Worm (Caenorhabditis elegans) whole organism, L4 larva: ENCODE measurements around the gene rps-22.
A peak's percentile ranks its signal among the peaks of the same experiment; 100 is the strongest.

Experiments
- D1046.2 ChIP-seq: fragments of 200-800 bp; sonication (Bioruptor generic); IDR thresholded peaks from 2 replicates; pipeline ENCODE4 v1.3.6; 2022; ENCODE audit warnings: missing genetic modification characterization, missing compliant biosample characterization
- F49E8.2 ChIP-seq: sonication (generic microtip); optimal IDR thresholded peaks from 2 replicates; lab custom pipeline; 2016; ENCODE audit warnings: missing compliant biosample characterization, mild to moderate bottlenecking, missing genetic modification characterization, borderline replicate concordance
- R02D3.7 ChIP-seq: fragments of 150-350 bp; sonication (generic microtip); optimal IDR thresholded peaks from 3 replicates; lab custom pipeline; 2014; ENCODE audit warnings: missing biosample characterization, missing genetic modification characterization
- Y105C5A.15 ChIP-seq: fragments of 200-800 bp; sonication (Bioruptor generic); IDR thresholded peaks from 2 replicates; pipeline ENCODE4 v1.3.6; 2022; ENCODE audit warnings: missing genetic modification characterization, missing compliant biosample characterization
- Y5F2A.4 ChIP-seq: fragments of 200-800 bp; sonication (Bioruptor generic); optimal IDR thresholded peaks from 2 replicates; lab custom pipeline; 2018; ENCODE audit warnings: mild to moderate bottlenecking, missing genetic modification characterization, missing compliant biosample characterization
- ZK546.5 ChIP-seq, 2 experiments: sonication (generic microtip); optimal IDR thresholded peaks; 2 replicates each; lab custom pipeline; 2017; ENCODE audit warnings: missing biosample characterization in 2 of 2, missing genetic modification characterization in 2 of 2
- aha-1 ChIP-seq: fragments of 150-350 bp; peaks from one replicate; lab custom pipeline; 2014; ENCODE audit warnings: missing biosample characterization, missing genetic modification characterization
- aly-2 ChIP-seq: sonication (generic microtip); optimal IDR thresholded peaks from 2 replicates; lab custom pipeline; 2018; ENCODE audit warnings: missing biosample characterization, missing genetic modification characterization
- ces-1 ChIP-seq: fragments of 150-350 bp; sonication (generic microtip); optimal IDR thresholded peaks from 4 replicates; lab custom pipeline; 2014; ENCODE audit warnings: missing biosample characterization, missing genetic modification reagents, missing genetic modification characterization
- ctbp-1 ChIP-seq: fragments of 200-800 bp; sonication (Bioruptor generic); IDR thresholded peaks from 2 replicates; pipeline ENCODE4 v1.3.6; 2022; ENCODE audit warnings: missing genetic modification reagents, missing genetic modification characterization, missing compliant biosample characterization
- daf-12 ChIP-seq: fragments of 150-350 bp; optimal IDR thresholded peaks from 2 replicates; lab custom pipeline; 2014; ENCODE audit warnings: missing biosample characterization, missing genetic modification reagents, missing genetic modification characterization
- daf-16 ChIP-seq, 3 experiments: sonication (generic microtip); optimal IDR thresholded peaks; 2 replicates each; lab custom pipeline; 2016 to 2017; ENCODE audit warnings: missing genetic modification characterization in 3 of 3, missing genetic modification reagents in 3 of 3, mild to moderate bottlenecking in 2 of 3, missing compliant biosample characterization in 2 of 3, missing biosample characterization in 1 of 3, moderate library complexity in 1 of 3
- daf-8 ChIP-seq: fragments of 200-800 bp; sonication (Bioruptor generic); IDR thresholded peaks from 2 replicates; pipeline ENCODE4 v1.3.6; 2022; ENCODE audit warnings: missing genetic modification characterization, missing compliant biosample characterization
- dmd-9 ChIP-seq: fragments of 200-800 bp; sonication (Bioruptor generic); IDR thresholded peaks from 2 replicates; pipeline ENCODE4 v1.3.6; 2022; ENCODE audit warnings: missing genetic modification reagents, missing genetic modification characterization, missing compliant biosample characterization
- egl-43 ChIP-seq: fragments of 200-800 bp; sonication (Bioruptor generic); IDR thresholded peaks from 2 replicates; pipeline ENCODE4 v1.3.6; 2022; ENCODE audit warnings: missing genetic modification reagents, missing genetic modification characterization, missing compliant biosample characterization
- fkh-10 ChIP-seq: fragments of 150-350 bp; optimal IDR thresholded peaks from 2 replicates; lab custom pipeline; 2014; ENCODE audit warnings: missing biosample characterization, missing genetic modification reagents, missing genetic modification characterization
- gei-8 ChIP-seq: fragments of 200-800 bp; sonication (Bioruptor generic); optimal IDR thresholded peaks from 2 replicates; lab custom pipeline; 2018; ENCODE audit warnings: mild to moderate bottlenecking, missing genetic modification characterization, missing compliant biosample characterization
- hlh-30 ChIP-seq: sonication (generic microtip); optimal IDR thresholded peaks from 2 replicates; lab custom pipeline; 2017; ENCODE audit warnings: antibody characterized with exemption, mild to moderate bottlenecking, missing genetic modification characterization, missing compliant biosample characterization; ENCODE audit not compliant: insufficient read depth
- hmg-1.1 ChIP-seq: fragments of 200-800 bp; sonication (Bioruptor generic); IDR thresholded peaks from 2 replicates; pipeline ENCODE4 v1.3.6; 2022; ENCODE audit warnings: missing genetic modification reagents, missing genetic modification characterization, missing compliant biosample characterization
- lin-13 ChIP-seq: fragments of 150-350 bp; optimal IDR thresholded peaks from 2 replicates; lab custom pipeline; 2014; ENCODE audit warnings: missing biosample characterization, missing genetic modification reagents, missing genetic modification characterization
- lin-38 ChIP-seq: fragments of 200-800 bp; sonication (Bioruptor generic); IDR thresholded peaks from 2 replicates; pipeline ENCODE4 v1.3.6; 2022; ENCODE audit warnings: missing genetic modification reagents, missing genetic modification characterization, missing compliant biosample characterization
- lsy-2 ChIP-seq, 2 experiments: fragments of 150-350 bp in 1 of 2; sonication (generic microtip) in 1 of 2; optimal IDR thresholded peaks; 2 replicates each; lab custom pipeline; 2014 to 2017; ENCODE audit warnings: missing biosample characterization in 2 of 2, missing genetic modification characterization in 2 of 2
- madf-9 ChIP-seq: fragments of 200-800 bp; sonication (Bioruptor generic); conservative IDR thresholded peaks from 2 replicates; pipeline ENCODE4 v1.3.6; 2022; ENCODE audit warnings: missing genetic modification reagents, missing genetic modification characterization, missing compliant biosample characterization
- mes-2 ChIP-seq: sonication (generic microtip); optimal IDR thresholded peaks from 2 replicates; lab custom pipeline; 2016; ENCODE audit warnings: missing genotype, mild to moderate bottlenecking, missing genetic modification characterization, missing compliant biosample characterization; ENCODE audit not compliant: poor library complexity, severe bottlenecking
- mxl-3 ChIP-seq: fragments of 200-800 bp; sonication (Bioruptor generic); optimal IDR thresholded peaks from 2 replicates; lab custom pipeline; 2018; ENCODE audit warnings: mild to moderate bottlenecking, missing genetic modification characterization, missing compliant biosample characterization
- nhr-11 ChIP-seq: fragments of 150-350 bp; optimal IDR thresholded peaks from 2 replicates; lab custom pipeline; 2014; ENCODE audit warnings: missing biosample characterization, missing genetic modification characterization
- nhr-111 ChIP-seq: fragments of 200-800 bp; sonication (Bioruptor generic); optimal IDR thresholded peaks from 2 replicates; lab custom pipeline; 2018; ENCODE audit warnings: mild to moderate bottlenecking, missing genetic modification characterization, missing compliant biosample characterization
- nhr-28 ChIP-seq: fragments of 150-350 bp; optimal IDR thresholded peaks from 2 replicates; lab custom pipeline; 2014; ENCODE audit warnings: missing biosample characterization, missing genetic modification characterization
- nhr-42 ChIP-seq: fragments of 200-800 bp; sonication (Bioruptor generic); IDR thresholded peaks from 2 replicates; pipeline ENCODE4 v1.3.6; 2022; ENCODE audit warnings: missing genetic modification characterization, missing compliant biosample characterization
- nhr-6 ChIP-seq: fragments of 150-350 bp; optimal IDR thresholded peaks from 2 replicates; lab custom pipeline; 2014; ENCODE audit warnings: missing biosample characterization, missing genetic modification characterization
- nhr-76 ChIP-seq: fragments of 150-350 bp; optimal IDR thresholded peaks from 2 replicates; lab custom pipeline; 2014; ENCODE audit warnings: missing biosample characterization, missing genetic modification characterization
- saeg-2 ChIP-seq: fragments of 200-800 bp; sonication (Bioruptor generic); IDR thresholded peaks from 2 replicates; pipeline ENCODE4 v1.3.6; 2022; ENCODE audit warnings: missing genetic modification reagents, missing genetic modification characterization, missing compliant biosample characterization
- set-16 ChIP-seq: fragments of 200-800 bp; sonication (Bioruptor generic); IDR thresholded peaks from 2 replicates; pipeline ENCODE4 v1.3.6; 2022; ENCODE audit warnings: missing genetic modification reagents, missing genetic modification characterization, missing compliant biosample characterization
- snpc-1.2 ChIP-seq: fragments of 200-800 bp; sonication (Bioruptor generic); IDR thresholded peaks from 2 replicates; pipeline ENCODE4 v1.3.6; 2022; ENCODE audit warnings: missing genetic modification reagents, missing genetic modification characterization, missing compliant biosample characterization
- spr-1 ChIP-seq: sonication (generic microtip); optimal IDR thresholded peaks from 2 replicates; lab custom pipeline; 2016; ENCODE audit warnings: mild to moderate bottlenecking, missing genetic modification characterization, missing compliant biosample characterization
- spr-3 ChIP-seq: fragments of 200-800 bp; sonication (Bioruptor generic); optimal IDR thresholded peaks from 2 replicates; lab custom pipeline; 2018; ENCODE audit warnings: mild to moderate bottlenecking, missing genetic modification characterization, missing compliant biosample characterization
- tra-1 ChIP-seq: fragments of 200-800 bp; sonication (Bioruptor generic); IDR thresholded peaks from 2 replicates; pipeline ENCODE4 v1.3.6; 2022; ENCODE audit warnings: missing genetic modification reagents, missing genetic modification characterization, missing compliant biosample characterization
- vab-7 ChIP-seq: fragments of 200-800 bp; sonication (Bioruptor generic); IDR thresholded peaks from 2 replicates; pipeline ENCODE4 v1.3.6; 2022; ENCODE audit warnings: missing genetic modification reagents, missing genetic modification characterization, missing compliant biosample characterization
- zfp-2 ChIP-seq: sonication (generic microtip); optimal IDR thresholded peaks from 2 replicates; lab custom pipeline; 2016; ENCODE audit warnings: mild to moderate bottlenecking, missing genetic modification characterization, missing compliant biosample characterization
- zfp-3 ChIP-seq: fragments of 200-800 bp; sonication (Bioruptor generic); conservative IDR thresholded peaks from 2 replicates; pipeline ENCODE4 v1.3.6; 2022; ENCODE audit warnings: missing genetic modification reagents, missing genetic modification characterization, missing compliant biosample characterization
- ztf-7 ChIP-seq: fragments of 150-350 bp; optimal IDR thresholded peaks from 2 replicates; lab custom pipeline; 2014; ENCODE audit warnings: missing biosample characterization, missing genetic modification characterization

rps-22 gene

ce11 chrIII:1932018-1932417 is 18.3 kb upstream of the rps-22 start:
- no peak for TF ChIP-seq lin-13 (GFP tag; lab: Kevin White, UChicago)
- TF ChIP-seq nhr-28: no peak
- peak; percentile 93 for TF ChIP-seq set-16 (GFP tag; lab: Robert Waterston, UW)
- no peak for TF ChIP-seq snpc-1.2
- no peak for TF ChIP-seq zfp-3 (GFP tag; lab: Robert Waterston, UW)
- TF ChIP-seq gei-8 (GFP tag; lab: Kevin White, UChicago): no peak

DNA sequence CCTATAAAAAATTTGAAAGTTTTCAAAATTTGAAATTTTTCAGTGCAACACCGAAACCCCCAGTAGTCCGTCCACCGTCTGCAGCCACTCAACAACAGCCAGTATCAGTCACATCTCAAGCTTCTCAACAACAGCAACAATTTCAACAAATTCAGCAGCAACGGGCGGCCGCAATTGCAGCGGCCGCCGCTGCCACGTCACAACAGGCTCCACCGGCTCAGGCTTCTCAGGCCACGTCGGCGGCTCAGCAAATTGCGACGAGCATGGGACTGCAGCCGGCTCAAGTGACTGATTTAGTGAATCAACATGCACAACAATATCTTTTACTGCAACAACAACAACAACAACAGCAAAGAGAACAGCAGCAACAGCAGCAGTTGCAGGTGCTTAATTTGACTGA is 16.2 kb upstream of the rps-22 start:
- TF ChIP-seq aha-1 (tag; lab: Kevin White, UChicago) (peak; percentile 52), set-16 (GFP tag; lab: Robert Waterston, UW) (peak; percentile 84), egl-43 (GFP tag; lab: Robert Waterston, UW) (no peak), aly-2 (tag; lab: Kevin White, UChicago) (no peak)

DNA sequence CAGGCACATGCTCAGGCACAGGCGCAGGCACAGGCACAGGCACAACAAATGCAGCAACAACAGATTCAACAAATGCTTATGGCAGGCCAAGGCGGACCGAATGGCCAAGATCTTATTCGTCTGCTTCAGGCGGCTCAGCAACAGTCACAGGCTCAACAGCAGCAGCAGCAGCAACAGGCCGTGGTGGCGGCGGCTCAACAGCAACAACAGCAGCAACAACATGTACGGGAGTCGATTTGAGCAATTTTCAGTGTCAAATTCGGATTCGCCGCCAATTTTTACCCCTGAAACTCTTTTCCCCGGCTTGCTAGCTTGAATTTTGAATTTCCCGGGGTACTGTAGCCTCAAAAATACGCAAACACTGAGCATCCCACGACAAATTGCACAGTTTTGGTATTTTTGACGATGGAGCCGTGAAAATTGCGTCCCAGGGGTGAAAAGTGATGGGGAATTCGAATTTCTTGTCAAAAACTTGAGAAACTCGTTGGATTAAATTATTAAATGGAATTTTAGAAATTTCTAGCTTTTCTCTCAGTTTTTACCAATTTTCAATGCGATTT is 12.4 kb upstream of the rps-22 start:
- TF ChIP-seq egl-43 (GFP tag; lab: Robert Waterston, UW) (no peak), set-16 (GFP tag; lab: Robert Waterston, UW) (peak; percentile 19; the same call in 1 of the 2 replicates), madf-9 (GFP tag; lab: Robert Waterston, UW) (no peak), vab-7 (no peak), ces-1 (GFP tag; lab: Kevin White, UChicago) (no peak), mes-2 (tag; lab: Kevin White, UChicago) (no peak), R02D3.7 (tag; lab: Kevin White, UChicago) (no peak), nhr-111 (GFP tag; lab: Kevin White, UChicago) (no peak), nhr-76 (tag; lab: Kevin White, UChicago) (no peak), ZK546.5 (tag; optimal IDR thresholded peaks at IDR 0.05; lab: Kevin White, UChicago) (no peak), ctbp-1 (GFP tag; lab: Robert Waterston, UW) (no peak), hlh-30 (tag; lab: Kevin White, UChicago) (no peak), saeg-2 (GFP tag; lab: Robert Waterston, UW) (no peak), daf-12 (tag; lab: Kevin White, UChicago) (no peak), hmg-1.1 (GFP tag; lab: Robert Waterston, UW) (no peak), daf-8 (GFP tag; lab: Robert Waterston, UW) (no peak), spr-1 (tag; lab: Kevin White, UChicago) (no peak), D1046.2 (GFP tag; lab: Robert Waterston, UW) (no peak), Y5F2A.4 (GFP tag; lab: Kevin White, UChicago) (no peak), Y105C5A.15 (GFP tag; lab: Robert Waterston, UW) (no peak), F49E8.2 (tag; lab: Kevin White, UChicago) (no peak), zfp-2 (tag; lab: Kevin White, UChicago) (no peak), lin-13 (GFP tag; lab: Kevin White, UChicago) (peak; percentile 79), nhr-42 (no peak), aha-1 (tag; lab: Kevin White, UChicago) (peak; percentile 71), fkh-10 (GFP tag; lab: Kevin White, UChicago) (no peak), tra-1 (GFP tag; lab: Robert Waterston, UW) (no peak), nhr-28 (no peak), nhr-6 (tag; lab: Kevin White, UChicago) (no peak), lin-38 (GFP tag; lab: Robert Waterston, UW) (no peak), daf-16 (GFP tag; optimal IDR thresholded peaks at IDR 0.05; lab: Kevin White, UChicago) (no peak), daf-16 (tag; optimal IDR thresholded peaks at IDR 0.05; lab: Kevin White, UChicago) (no peak), spr-3 (no peak), dmd-9 (GFP tag; lab: Robert Waterston, UW) (no peak), ztf-7 (tag; lab: Kevin White, UChicago) (no peak), mxl-3 (GFP tag; lab: Kevin White, UChicago) (no peak), nhr-11 (tag; lab: Kevin White, UChicago) (no peak), zfp-3 (GFP tag; lab: Robert Waterston, UW) (no peak), lsy-2 (tag; optimal IDR thresholded peaks at IDR 0.05; lab: Kevin White, UChicago) (peak in 1 of 2 experiments; percentile 54), gei-8 (GFP tag; lab: Kevin White, UChicago) (peak; percentile 15)
- TF ChIP-seq, all 104 proteins: peak for 5
